Fruit fly (Drosophila melanogaster): ENCODE data around the gene jvl.

- TF ChIP-seq fd102C (GFP tag; optimal IDR thresholded peaks at IDR 0.05) (no peak), ase (GFP tag; IDR thresholded peaks at IDR 0.05) (no peak), B-H1 (GFP tag; IDR thresholded peaks at IDR 0.05) (no peak), CG1832 (GFP tag; optimal IDR thresholded peaks at IDR 0.05) (no peak), CG6765 (GFP tag; optimal IDR thresholded peaks at IDR 0.05) (no peak), CG9797 (GFP tag; optimal IDR thresholded peaks at IDR 0.05) (no peak), Hsf (GFP tag; optimal IDR thresholded peaks at IDR 0.05) (no peak), CG13296 (GFP tag; optimal IDR thresholded peaks at IDR 0.05) (no peak)
These were observed 13.0 kb downstream of the jvl start, which contains the start of gene CG7362 for dm6 chr3R:14754360-14754759.

Measured in whole organism, embryonic.